Worm (Caenorhabditis elegans) whole organism, L1 larva: Measurements from ENCODE around the gene B0198.3.

Source experiments
- F16B12.6 ChIP-seq: fragments of 150-350 bp; optimal IDR thresholded peaks from 2 replicates; lab custom pipeline; 2014; ENCODE audit warnings: missing biosample characterization, missing genetic modification characterization
- aha-1 ChIP-seq: fragments of 150-350 bp; optimal IDR thresholded peaks from 2 replicates; lab custom pipeline; 2014; ENCODE audit warnings: missing biosample characterization, missing genetic modification characterization
- ceh-63 ChIP-seq: fragments of 200-800 bp; sonication (Bioruptor generic); optimal IDR thresholded peaks from 2 replicates; lab custom pipeline; 2018; ENCODE audit warnings: mild to moderate bottlenecking, missing genetic modification characterization, missing compliant biosample characterization
- ceh-8 ChIP-seq: fragments of 200-800 bp; sonication (Bioruptor generic); optimal IDR thresholded peaks from 2 replicates; lab custom pipeline; 2018; ENCODE audit warnings: mild to moderate bottlenecking, missing genetic modification characterization, moderate library complexity, missing compliant biosample characterization
- ceh-82 ChIP-seq, 3 experiments: fragments of 150-350 bp in 1 of 3; sonication (generic microtip) in 2 of 3; optimal IDR thresholded peaks; 2 replicates each; lab custom pipeline; 2014 to 2017; ENCODE audit warnings: missing biosample characterization in 3 of 3, missing genetic modification characterization in 3 of 3
- ceh-88 ChIP-seq: fragments of 200-800 bp; sonication (Bioruptor generic); IDR thresholded peaks from 2 replicates; pipeline ENCODE4 v1.3.6; 2022; ENCODE audit warnings: missing genetic modification characterization, missing compliant biosample characterization
- ceh-90 ChIP-seq: sonication (generic microtip); optimal IDR thresholded peaks from 2 replicates; lab custom pipeline; 2016; ENCODE audit warnings: missing genetic modification characterization, missing compliant biosample characterization
- ces-1 ChIP-seq: fragments of 150-350 bp; optimal IDR thresholded peaks from 2 replicates; lab custom pipeline; 2014; ENCODE audit warnings: missing biosample characterization, missing genetic modification reagents, missing genetic modification characterization
- efl-1 ChIP-seq, 4 experiments: fragments of 150-350 bp; optimal IDR thresholded peaks in 3 of 4; peaks in 1 of 4; 1 replicate in 1 of 4; 2 replicates in 3 of 4; lab custom pipeline; 2014; ENCODE audit warnings: missing biosample characterization in 2 of 4, missing genetic modification characterization in 2 of 4, missing genetic modification reagents in 2 of 4
- egl-27 ChIP-seq, 2 experiments: fragments of 150-350 bp in 1 of 2; sonication (generic microtip); optimal IDR thresholded peaks; 3 replicates each; lab custom pipeline; 2017 to 2018; ENCODE audit warnings: missing biosample characterization in 2 of 2, missing genetic modification characterization in 2 of 2, missing genetic modification reagents in 2 of 2
- elt-2 ChIP-seq: sonication (generic microtip); optimal IDR thresholded peaks from 2 replicates; lab custom pipeline; 2016; ENCODE audit warnings: missing genetic modification characterization, mild to moderate bottlenecking, inconsistent platforms, missing compliant biosample characterization, missing genetic modification reagents
- ets-5 ChIP-seq: fragments of 200-800 bp; sonication (Bioruptor generic); IDR thresholded peaks from 2 replicates; pipeline ENCODE4 v1.3.6; 2022; ENCODE audit warnings: missing genetic modification characterization, missing compliant biosample characterization
- hlh-17 ChIP-seq: fragments of 200-800 bp; sonication (Bioruptor generic); optimal IDR thresholded peaks from 2 replicates; lab custom pipeline; 2018; ENCODE audit warnings: missing genetic modification characterization, mild to moderate bottlenecking, missing compliant biosample characterization, moderate library complexity, borderline replicate concordance
- irx-1 ChIP-seq: sonication (generic microtip); optimal IDR thresholded peaks from 2 replicates; lab custom pipeline; 2016; ENCODE audit warnings: missing genetic modification characterization, missing compliant biosample characterization
- isw-1 ChIP-seq: fragments of 200-800 bp; sonication (Bioruptor generic); IDR thresholded peaks from 2 replicates; pipeline ENCODE4 v1.3.6; 2022; ENCODE audit warnings: missing genetic modification characterization, missing compliant biosample characterization
- lin-35 ChIP-seq, 2 experiments: fragments of 150-350 bp; optimal IDR thresholded peaks; 2 replicates each; lab custom pipeline; 2014; ENCODE audit warnings: missing biosample characterization in 2 of 2, missing genetic modification characterization in 2 of 2, missing genetic modification reagents in 2 of 2
- nhr-11 ChIP-seq: fragments of 150-350 bp; optimal IDR thresholded peaks from 2 replicates; lab custom pipeline; 2014; ENCODE audit warnings: missing biosample characterization, missing genetic modification characterization
- nhr-19 ChIP-seq: fragments of 200-800 bp; sonication (Bioruptor generic); conservative IDR thresholded peaks from 2 replicates; pipeline ENCODE4 v1.3.6; 2022; ENCODE audit warnings: missing genetic modification characterization, missing compliant biosample characterization
- nhr-237 ChIP-seq: fragments of 150-350 bp; optimal IDR thresholded peaks from 2 replicates; lab custom pipeline; 2014; ENCODE audit warnings: missing biosample characterization, missing genetic modification characterization
- nhr-85 ChIP-seq: sonication (generic microtip); peaks from one replicate; lab custom pipeline; 2016; ENCODE audit warnings: missing genetic modification characterization, inconsistent platforms, missing compliant biosample characterization
- nhr-90 ChIP-seq: sonication (generic microtip); optimal IDR thresholded peaks from 2 replicates; lab custom pipeline; 2016; ENCODE audit warnings: mild to moderate bottlenecking, missing genetic modification characterization, missing compliant biosample characterization; ENCODE audit not compliant: poor library complexity
- pag-3 ChIP-seq: sonication (generic microtip); optimal IDR thresholded peaks from 2 replicates; lab custom pipeline; 2017; ENCODE audit warnings: missing genetic modification characterization, mild to moderate bottlenecking, missing compliant biosample characterization, antibody characterized with exemption, borderline replicate concordance; ENCODE audit not compliant: insufficient read depth
- rnt-1 ChIP-seq: sonication (generic microtip); optimal IDR thresholded peaks from 2 replicates; lab custom pipeline; 2016; ENCODE audit warnings: mild to moderate bottlenecking, missing genetic modification characterization, moderate library complexity, missing compliant biosample characterization
- skn-1 ChIP-seq: fragments of 150-350 bp; optimal IDR thresholded peaks from 2 replicates; lab custom pipeline; 2014; ENCODE audit warnings: missing biosample characterization, missing genetic modification characterization
- snu-23 ChIP-seq: sonication (generic microtip); optimal IDR thresholded peaks from 2 replicates; lab custom pipeline; 2016; ENCODE audit warnings: missing genetic modification characterization, missing compliant biosample characterization
- sup-37 ChIP-seq: fragments of 200-800 bp; sonication (Bioruptor generic); optimal IDR thresholded peaks from 2 replicates; lab custom pipeline; 2018; ENCODE audit warnings: mild to moderate bottlenecking, missing genetic modification characterization, missing compliant biosample characterization
- unc-30 ChIP-seq: sonication (generic microtip); optimal IDR thresholded peaks from 2 replicates; lab custom pipeline; 2017; ENCODE audit warnings: missing biosample characterization, missing genetic modification characterization
- xbp-1 ChIP-seq: sonication (generic microtip); optimal IDR thresholded peaks from 2 replicates; lab custom pipeline; 2016; ENCODE audit warnings: missing genetic modification characterization, missing compliant biosample characterization
- zag-1 ChIP-seq: fragments of 150-350 bp; optimal IDR thresholded peaks from 2 replicates; lab custom pipeline; 2014; ENCODE audit warnings: missing biosample characterization, missing genetic modification characterization
- zip-4 ChIP-seq: fragments of 200-800 bp; sonication (Bioruptor generic); optimal IDR thresholded peaks from 2 replicates; lab custom pipeline; 2018; ENCODE audit warnings: mild to moderate bottlenecking, missing genetic modification characterization, moderate library complexity, missing compliant biosample characterization
- ztf-4 ChIP-seq: fragments of 150-350 bp; optimal IDR thresholded peaks from 2 replicates; lab custom pipeline; 2014; ENCODE audit warnings: missing biosample characterization, missing genetic modification characterization

The B0198.3 gene

ce11 chrX:12006470-12006869 lies 50.4 kb downstream of the B0198.3 start:
- TF ChIP-seq snu-23 (GFP tag; lab: Kevin White, UChicago) (no peak), unc-30 (tag; lab: Kevin White, UChicago) (no peak), nhr-19 (GFP tag; lab: Robert Waterston, UW) (0 out of 2 replicates have a peak, but pooled peaks have one; percentile 4), rnt-1 (tag; lab: Kevin White, UChicago) (no peak)

- TF ChIP-seq nhr-85 (tag; lab: Kevin White, UChicago) = no peak
- no peak for TF ChIP-seq egl-27 (tag; optimal IDR thresholded peaks at IDR 0.05; lab: Kevin White, UChicago)
- no peak for TF ChIP-seq F16B12.6 (tag; lab: Kevin White, UChicago)
- no peak for TF ChIP-seq pag-3
- TF ChIP-seq ceh-90 (tag; lab: Kevin White, UChicago) = no peak
- TF ChIP-seq zip-4 = no peak
- no peak for TF ChIP-seq efl-1 (optimal IDR thresholded peaks at IDR 0.05; lab: Kevin White, UChicago)
- TF ChIP-seq efl-1 (GFP tag; optimal IDR thresholded peaks at IDR 0.05 in 1 of 2; lab: Kevin White, UChicago) = peak in 1 of 2 experiments; percentile 45
These were observed 51.3 kb downstream of the B0198.3 start, which contains the start of gene sma-5 for ce11 chrX:12005499-12005959. sma-5 (minus strand) TSS chrX:12005549.

- TF ChIP-seq nhr-11 (tag; lab: Kevin White, UChicago) = no peak
- TF ChIP-seq nhr-237 (tag; lab: Kevin White, UChicago) = no peak
- TF ChIP-seq ceh-88 (GFP tag; lab: Robert Waterston, UW) = no peak
- no peak for TF ChIP-seq aha-1 (tag; lab: Kevin White, UChicago)
- no peak for TF ChIP-seq egl-27 (tag; optimal IDR thresholded peaks at IDR 0.05; lab: Kevin White, UChicago)
- no peak for TF ChIP-seq ceh-63 (GFP tag; lab: Kevin White, UChicago)
- TF ChIP-seq zip-4 = no peak
- no peak for TF ChIP-seq ztf-4 (tag; lab: Kevin White, UChicago)
- TF ChIP-seq ets-5 = no peak
- TF ChIP-seq skn-1 = no peak
- no peak for TF ChIP-seq nhr-85 (tag; lab: Kevin White, UChicago)
- TF ChIP-seq ceh-8 (GFP tag; lab: Kevin White, UChicago) = no peak
- no peak for TF ChIP-seq xbp-1 (tag; lab: Kevin White, UChicago)
- TF ChIP-seq isw-1 (GFP tag; lab: Robert Waterston, UW) = no peak
- TF ChIP-seq ceh-82 (tag; optimal IDR thresholded peaks at IDR 0.05; lab: Kevin White, UChicago) = no peak
- TF ChIP-seq ces-1 (GFP tag; lab: Kevin White, UChicago) = no peak
- TF ChIP-seq rnt-1 (tag; lab: Kevin White, UChicago) = no peak
- TF ChIP-seq irx-1 (tag; lab: Kevin White, UChicago) = no peak
- no peak for TF ChIP-seq sup-37 (GFP tag; lab: Kevin White, UChicago)
- TF ChIP-seq zag-1 = no peak
These were observed 51.9 kb downstream of the B0198.3 start for ce11 chrX:12004925-12005324.

ce11 chrX:12003969-12004368 lies 52.9 kb downstream of the B0198.3 start:
- TF ChIP-seq elt-2 (tag; lab: Kevin White, UChicago) (peak; percentile 28), pag-3 (no peak), lin-35 (GFP tag; optimal IDR thresholded peaks at IDR 0.05; lab: Kevin White, UChicago) (peak in 1 of 2 experiments; percentile 41)

ce11 chrX:12001600-12001999 lies 55.3 kb downstream of the B0198.3 start:
- TF ChIP-seq nhr-90 (tag; lab: Kevin White, UChicago) (peak; percentile 23), efl-1 (optimal IDR thresholded peaks at IDR 0.05; lab: Kevin White, UChicago) (no peak), efl-1 (GFP tag; optimal IDR thresholded peaks at IDR 0.05 in 1 of 2; lab: Kevin White, UChicago) (peak in 1 of 2 experiments; percentile 56), hlh-17 (GFP tag; lab: Kevin White, UChicago) (no peak), elt-2 (tag; lab: Kevin White, UChicago) (peak; percentile 60), lin-35 (GFP tag; optimal IDR thresholded peaks at IDR 0.05; lab: Kevin White, UChicago) (peak in 1 of 2 experiments; percentile 3)
